Worm (Caenorhabditis elegans) whole organism, L4 larva: ENCODE measurements around the gene gfi-1.

Experiments used
- F26F4.8 ChIP-seq: fragments of 200-800 bp; sonication (Bioruptor generic); conservative IDR thresholded peaks from 2 replicates; pipeline ENCODE4 v1.3.6; 2022; ENCODE audit warnings: missing genetic modification characterization, missing compliant biosample characterization
- F37D6.2 ChIP-seq: sonication (generic microtip); optimal IDR thresholded peaks from 2 replicates; lab custom pipeline; 2016; ENCODE audit warnings: mild to moderate bottlenecking, missing genetic modification characterization, missing compliant biosample characterization
- T20F7.1 ChIP-seq: fragments of 200-800 bp; sonication (Bioruptor generic); optimal IDR thresholded peaks from 2 replicates; lab custom pipeline; 2018; ENCODE audit warnings: mild to moderate bottlenecking, missing genetic modification characterization, missing compliant biosample characterization
- Y75B8A.6 ChIP-seq: fragments of 200-800 bp; sonication (Bioruptor generic); IDR thresholded peaks from 2 replicates; pipeline ENCODE4 v1.3.6; 2022; ENCODE audit warnings: missing genetic modification reagents, missing genetic modification characterization, missing compliant biosample characterization
- ZK337.2 ChIP-seq: fragments of 200-800 bp; sonication (Bioruptor generic); IDR thresholded peaks from 2 replicates; pipeline ENCODE4 v1.3.6; 2022; ENCODE audit warnings: missing genetic modification reagents, missing genetic modification characterization, missing compliant biosample characterization
- ZK546.5 ChIP-seq, 2 experiments: sonication (generic microtip); optimal IDR thresholded peaks; 2 replicates each; lab custom pipeline; 2017; ENCODE audit warnings: missing biosample characterization in 2 of 2, missing genetic modification characterization in 2 of 2
- aha-1 ChIP-seq: fragments of 150-350 bp; peaks from one replicate; lab custom pipeline; 2014; ENCODE audit warnings: missing biosample characterization, missing genetic modification characterization
- aly-2 ChIP-seq: sonication (generic microtip); optimal IDR thresholded peaks from 2 replicates; lab custom pipeline; 2018; ENCODE audit warnings: missing biosample characterization, missing genetic modification characterization
- attf-4 ChIP-seq: sonication (generic microtip); optimal IDR thresholded peaks from 3 replicates; lab custom pipeline; 2017; ENCODE audit warnings: missing biosample characterization, missing genetic modification characterization
- ceh-44 ChIP-seq: fragments of 200-800 bp; sonication (Bioruptor generic); IDR thresholded peaks from 2 replicates; pipeline ENCODE4 v1.3.6; 2022; ENCODE audit warnings: missing genetic modification reagents, missing genetic modification characterization, missing compliant biosample characterization
- ceh-82 ChIP-seq: sonication (generic microtip); optimal IDR thresholded peaks from 2 replicates; lab custom pipeline; 2017; ENCODE audit warnings: missing biosample characterization, missing genetic modification characterization
- ctbp-1 ChIP-seq: fragments of 200-800 bp; sonication (Bioruptor generic); IDR thresholded peaks from 2 replicates; pipeline ENCODE4 v1.3.6; 2022; ENCODE audit warnings: missing genetic modification reagents, missing genetic modification characterization, missing compliant biosample characterization
- daf-16 ChIP-seq, 3 experiments: sonication (generic microtip); optimal IDR thresholded peaks; 2 replicates each; lab custom pipeline; 2016 to 2017; ENCODE audit warnings: missing genetic modification characterization in 3 of 3, missing genetic modification reagents in 3 of 3, mild to moderate bottlenecking in 2 of 3, missing compliant biosample characterization in 2 of 3, missing biosample characterization in 1 of 3, moderate library complexity in 1 of 3
- dmd-6 ChIP-seq: fragments of 200-800 bp; sonication (Bioruptor generic); IDR thresholded peaks from 2 replicates; pipeline ENCODE4 v1.3.6; 2022; ENCODE audit warnings: missing genetic modification reagents, missing genetic modification characterization, missing compliant biosample characterization
- dmd-9 ChIP-seq: fragments of 200-800 bp; sonication (Bioruptor generic); IDR thresholded peaks from 2 replicates; pipeline ENCODE4 v1.3.6; 2022; ENCODE audit warnings: missing genetic modification reagents, missing genetic modification characterization, missing compliant biosample characterization
- duxl-1 ChIP-seq: sonication (generic microtip); optimal IDR thresholded peaks from 2 replicates; lab custom pipeline; 2016; ENCODE audit warnings: mild to moderate bottlenecking, missing genetic modification characterization, moderate library complexity, missing compliant biosample characterization; ENCODE audit not compliant: poor library complexity
- fkh-10 ChIP-seq: fragments of 150-350 bp; optimal IDR thresholded peaks from 2 replicates; lab custom pipeline; 2014; ENCODE audit warnings: missing biosample characterization, missing genetic modification reagents, missing genetic modification characterization
- hlh-11 ChIP-seq: fragments of 200-800 bp; sonication (Bioruptor generic); optimal IDR thresholded peaks from 2 replicates; lab custom pipeline; 2018; ENCODE audit warnings: mild to moderate bottlenecking, missing genetic modification characterization, missing compliant biosample characterization
- hlh-30 ChIP-seq: sonication (generic microtip); optimal IDR thresholded peaks from 2 replicates; lab custom pipeline; 2017; ENCODE audit warnings: antibody characterized with exemption, mild to moderate bottlenecking, missing genetic modification characterization, missing compliant biosample characterization; ENCODE audit not compliant: insufficient read depth
- jun-1 ChIP-seq: fragments of 150-350 bp; optimal IDR thresholded peaks from 2 replicates; lab custom pipeline; 2014; ENCODE audit warnings: missing biosample characterization, missing genetic modification reagents, missing genetic modification characterization
- lin-13 ChIP-seq: fragments of 150-350 bp; optimal IDR thresholded peaks from 2 replicates; lab custom pipeline; 2014; ENCODE audit warnings: missing biosample characterization, missing genetic modification reagents, missing genetic modification characterization
- lin-15B ChIP-seq: fragments of 150-350 bp; sonication (generic microtip); optimal IDR thresholded peaks from 3 replicates; lab custom pipeline; 2014; ENCODE audit warnings: missing biosample characterization, missing genetic modification characterization
- lin-29 ChIP-seq: fragments of 200-800 bp; sonication (Bioruptor generic); IDR thresholded peaks from 2 replicates; pipeline ENCODE4 v1.3.6; 2022; ENCODE audit warnings: missing genetic modification reagents, missing genetic modification characterization, missing compliant biosample characterization
- lin-38 ChIP-seq: fragments of 200-800 bp; sonication (Bioruptor generic); IDR thresholded peaks from 2 replicates; pipeline ENCODE4 v1.3.6; 2022; ENCODE audit warnings: missing genetic modification reagents, missing genetic modification characterization, missing compliant biosample characterization
- madf-5 ChIP-seq, 2 experiments: fragments of 200-800 bp; sonication (Bioruptor generic); IDR thresholded peaks; 2 replicates each; pipeline ENCODE4 v1.3.6; 2022; ENCODE audit warnings: missing compliant biosample characterization in 2 of 2, missing genetic modification characterization in 2 of 2
- mep-1 ChIP-seq: fragments of 150-350 bp; sonication (generic microtip); optimal IDR thresholded peaks from 3 replicates; lab custom pipeline; 2014; ENCODE audit warnings: missing biosample characterization, missing genetic modification characterization
- nhr-10 ChIP-seq: fragments of 150-350 bp; optimal IDR thresholded peaks from 2 replicates; lab custom pipeline; 2014; ENCODE audit warnings: missing biosample characterization, missing genetic modification characterization
- nhr-28 ChIP-seq: fragments of 150-350 bp; optimal IDR thresholded peaks from 2 replicates; lab custom pipeline; 2014; ENCODE audit warnings: missing biosample characterization, missing genetic modification characterization
- nhr-42 ChIP-seq: fragments of 200-800 bp; sonication (Bioruptor generic); IDR thresholded peaks from 2 replicates; pipeline ENCODE4 v1.3.6; 2022; ENCODE audit warnings: missing genetic modification characterization, missing compliant biosample characterization
- pha-4 ChIP-seq, 2 experiments: fragments of 150-350 bp in 1 of 2; fragments of 200-800 bp in 1 of 2; sonication (Bioruptor generic) in 1 of 2; IDR thresholded peaks in 1 of 2; optimal IDR thresholded peaks in 1 of 2; 2 replicates each; pipeline versions ENCODE4 v1.3.6 to Lab custom; 2014 to 2022; ENCODE audit warnings: missing genetic modification characterization in 2 of 2, missing genetic modification reagents in 2 of 2, missing biosample characterization in 1 of 2, missing compliant biosample characterization in 1 of 2
- php-3 ChIP-seq: fragments of 200-800 bp; sonication (Bioruptor generic); IDR thresholded peaks from 2 replicates; pipeline ENCODE4 v1.3.6; 2022; ENCODE audit warnings: missing genetic modification reagents, missing genetic modification characterization, missing compliant biosample characterization
- pqm-1 ChIP-seq: sonication (generic microtip); optimal IDR thresholded peaks from 2 replicates; lab custom pipeline; 2017; ENCODE audit warnings: missing biosample characterization, missing genetic modification characterization
- rbr-2 ChIP-seq: sonication (generic microtip); optimal IDR thresholded peaks from 2 replicates; lab custom pipeline; 2016; ENCODE audit warnings: missing genotype, missing genetic modification characterization, missing compliant biosample characterization
- saeg-2 ChIP-seq: fragments of 200-800 bp; sonication (Bioruptor generic); IDR thresholded peaks from 2 replicates; pipeline ENCODE4 v1.3.6; 2022; ENCODE audit warnings: missing genetic modification reagents, missing genetic modification characterization, missing compliant biosample characterization
- sdz-12 ChIP-seq: fragments of 200-800 bp; sonication (Bioruptor generic); optimal IDR thresholded peaks from 2 replicates; lab custom pipeline; 2018; ENCODE audit warnings: mild to moderate bottlenecking, missing genetic modification characterization, missing compliant biosample characterization
- spr-1 ChIP-seq: sonication (generic microtip); optimal IDR thresholded peaks from 2 replicates; lab custom pipeline; 2016; ENCODE audit warnings: mild to moderate bottlenecking, missing genetic modification characterization, missing compliant biosample characterization
- tag-97 ChIP-seq: fragments of 200-800 bp; sonication (Bioruptor generic); IDR thresholded peaks from 2 replicates; pipeline ENCODE4 v1.3.6; 2022; ENCODE audit warnings: missing genetic modification characterization, missing compliant biosample characterization
- unc-62 ChIP-seq, 3 experiments: fragments of 150-350 bp in 1 of 3; sonication (generic microtip); optimal IDR thresholded peaks in 2 of 3; peaks in 1 of 3; 1 replicate in 1 of 3; 2 replicates in 2 of 3; lab custom pipeline; 2014 to 2017; ENCODE audit warnings: missing biosample characterization in 3 of 3, missing genetic modification characterization in 3 of 3, missing genetic modification reagents in 3 of 3, missing genotype in 1 of 3
- vab-7 ChIP-seq: fragments of 200-800 bp; sonication (Bioruptor generic); IDR thresholded peaks from 2 replicates; pipeline ENCODE4 v1.3.6; 2022; ENCODE audit warnings: missing genetic modification reagents, missing genetic modification characterization, missing compliant biosample characterization
- zip-2 ChIP-seq: fragments of 150-350 bp; optimal IDR thresholded peaks from 2 replicates; lab custom pipeline; 2014; ENCODE audit warnings: missing biosample characterization, missing genetic modification characterization
- ztf-11 ChIP-seq: fragments of 150-350 bp; optimal IDR thresholded peaks from 2 replicates; lab custom pipeline; 2014; ENCODE audit warnings: missing biosample characterization, missing genetic modification characterization

The gfi-1 gene

DNA sequence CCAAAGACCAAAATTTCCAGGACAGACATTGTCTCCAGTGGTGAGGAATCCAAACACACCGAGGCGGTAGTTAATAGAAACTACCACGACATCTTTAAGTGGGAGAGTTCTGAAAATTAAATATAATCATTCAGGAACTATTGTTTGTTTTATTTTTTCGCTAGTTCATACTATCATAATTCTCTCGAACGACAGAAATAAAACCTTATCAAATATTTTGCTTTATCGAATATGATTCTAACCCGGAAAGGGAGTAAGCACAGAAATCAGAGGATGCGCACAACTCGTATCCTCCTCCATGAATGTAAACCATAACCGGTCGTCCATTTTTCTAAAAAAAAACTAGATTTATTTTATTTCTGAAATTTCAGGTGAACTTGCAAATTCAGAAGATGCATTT, 34.9 kb downstream of the gfi-1 start:
- TF ChIP-seq nhr-28 (tag; lab: Kevin White, UChicago) = peak; percentile 54
- no peak for TF ChIP-seq zip-2 (tag; lab: Kevin White, UChicago)
- no peak for TF ChIP-seq daf-16 (GFP tag; optimal IDR thresholded peaks at IDR 0.05; lab: Kevin White, UChicago)
- peak; percentile 6 for TF ChIP-seq daf-16 (tag; optimal IDR thresholded peaks at IDR 0.05; lab: Kevin White, UChicago)
- TF ChIP-seq dmd-6 = peak; percentile 20; the same call in 1 of the 2 replicates
- no peak for TF ChIP-seq ztf-11
- no peak for TF ChIP-seq lin-15B (tag; lab: Kevin White, UChicago)
- no peak for TF ChIP-seq mep-1 (tag; lab: Kevin White, UChicago)
- TF ChIP-seq spr-1 (tag; lab: Kevin White, UChicago) = no peak
- no peak for TF ChIP-seq saeg-2 (GFP tag; lab: Robert Waterston, UW)
- TF ChIP-seq sdz-12 = no peak
- no peak for TF ChIP-seq nhr-10 (tag; lab: Kevin White, UChicago)
- no peak for TF ChIP-seq unc-62 (GFP tag; optimal IDR thresholded peaks at IDR 0.05 in 1 of 2; lab: Kevin White, UChicago)
- no peak for TF ChIP-seq unc-62 (tag; optimal IDR thresholded peaks at IDR 0.05; lab: Kevin White, UChicago)
- peak; percentile 53 for TF ChIP-seq pqm-1 (tag; lab: Kevin White, UChicago)
- TF ChIP-seq, all 104 proteins: peak for 4

DNA sequence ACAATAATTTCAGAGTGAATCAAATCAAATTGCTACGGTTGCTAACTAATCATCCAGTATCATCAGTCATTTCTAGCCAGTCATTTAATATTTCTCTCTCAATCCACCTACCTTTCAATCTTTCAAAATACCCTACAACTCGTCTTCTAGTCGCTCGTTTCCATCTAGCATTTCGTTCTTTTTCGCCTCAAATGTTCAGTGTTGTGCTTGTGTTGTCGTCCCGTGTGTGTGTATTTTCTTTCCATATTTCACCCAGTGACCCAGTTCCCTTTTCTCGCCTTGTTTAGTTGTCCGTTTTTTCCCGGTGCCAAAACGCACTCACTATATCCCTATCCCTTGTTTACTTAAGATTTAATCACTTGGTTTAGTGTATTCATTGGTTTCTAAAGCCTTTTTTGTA, 38.0 kb downstream of the gfi-1 start:
- TF ChIP-seq F37D6.2 (tag; lab: Kevin White, UChicago) = no peak
- TF ChIP-seq unc-62 (GFP tag; optimal IDR thresholded peaks at IDR 0.05 in 1 of 2; lab: Kevin White, UChicago) = peak in 1 of 2 experiments; percentile 90
- TF ChIP-seq unc-62 (tag; optimal IDR thresholded peaks at IDR 0.05; lab: Kevin White, UChicago) = no peak
- TF ChIP-seq T20F7.1 (GFP tag; lab: Kevin White, UChicago) = no peak

DNA sequence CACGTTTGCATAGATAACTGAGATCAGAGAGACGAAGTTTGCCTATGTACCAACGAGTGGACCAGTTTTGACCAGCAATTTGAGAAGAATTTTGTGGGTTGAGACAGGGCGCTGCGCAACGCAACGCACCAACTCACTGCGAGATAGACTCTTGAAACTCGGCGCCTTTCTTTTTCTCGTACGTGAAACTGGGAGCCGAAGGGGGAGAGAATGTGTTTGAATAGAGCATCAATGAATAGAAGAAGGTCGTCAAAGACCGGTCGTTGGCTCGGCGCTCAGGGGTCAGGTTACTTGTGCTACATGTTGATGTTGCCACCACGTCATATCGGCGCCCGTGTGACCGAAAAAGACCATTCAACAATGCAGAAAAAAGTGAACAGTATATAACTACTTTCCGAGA, 40.2 kb downstream of the gfi-1 start:
- TF ChIP-seq fkh-10 (GFP tag; lab: Kevin White, UChicago) = no peak
- peak; percentile 73 for TF ChIP-seq pha-4 (GFP tag; IDR thresholded peaks at IDR 0.05; lab: Robert Waterston, UW)
- no peak for TF ChIP-seq pha-4 (tag; optimal IDR thresholded peaks at IDR 0.05; lab: Kevin White, UChicago)
- TF ChIP-seq, all 104 proteins: peak for 1

DNA sequence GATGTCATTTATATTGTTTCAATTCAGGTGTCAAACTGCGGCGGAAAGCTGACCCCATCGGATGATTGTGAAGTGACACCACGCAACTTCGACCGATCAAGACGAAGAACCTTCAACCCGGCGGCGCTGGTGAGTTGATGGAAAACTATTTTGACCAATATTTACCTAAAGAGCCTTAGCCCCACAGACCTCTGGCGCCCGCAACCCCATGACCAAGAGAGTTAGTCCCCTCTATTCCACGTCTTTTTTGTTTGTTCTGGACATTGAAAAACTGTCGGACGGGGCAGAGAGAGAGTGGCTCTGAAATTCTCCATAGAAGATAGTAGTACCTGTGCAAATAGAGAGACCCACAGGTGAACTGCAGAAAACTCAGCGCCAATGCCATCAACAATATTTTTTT, 41.0 kb downstream of the gfi-1 start:
- TF ChIP-seq ztf-11 (no peak), nhr-42 (GFP tag; lab: Robert Waterston, UW) (0 out of 2 replicates have a peak, but pooled peaks have one; percentile 9), ctbp-1 (GFP tag; lab: Robert Waterston, UW) (no peak), tag-97 (GFP tag; lab: Robert Waterston, UW) (no peak), pha-4 (GFP tag; IDR thresholded peaks at IDR 0.05; lab: Robert Waterston, UW) (0 out of 2 replicates have a peak, but pooled peaks have one; percentile 33), pha-4 (tag; optimal IDR thresholded peaks at IDR 0.05; lab: Kevin White, UChicago) (no peak), attf-4 (no peak), madf-5 (GFP tag; IDR thresholded peaks at IDR 0.05; lab: Robert Waterston, UW) (no peak), jun-1 (tag; lab: Kevin White, UChicago) (no peak), unc-62 (GFP tag; optimal IDR thresholded peaks at IDR 0.05 in 1 of 2; lab: Kevin White, UChicago) (peak in 1 of 2 experiments; percentile 20), unc-62 (tag; optimal IDR thresholded peaks at IDR 0.05; lab: Kevin White, UChicago) (no peak), ZK546.5 (tag; optimal IDR thresholded peaks at IDR 0.05; lab: Kevin White, UChicago) (no peak), ZK337.2 (GFP tag; lab: Robert Waterston, UW) (no peak)

DNA sequence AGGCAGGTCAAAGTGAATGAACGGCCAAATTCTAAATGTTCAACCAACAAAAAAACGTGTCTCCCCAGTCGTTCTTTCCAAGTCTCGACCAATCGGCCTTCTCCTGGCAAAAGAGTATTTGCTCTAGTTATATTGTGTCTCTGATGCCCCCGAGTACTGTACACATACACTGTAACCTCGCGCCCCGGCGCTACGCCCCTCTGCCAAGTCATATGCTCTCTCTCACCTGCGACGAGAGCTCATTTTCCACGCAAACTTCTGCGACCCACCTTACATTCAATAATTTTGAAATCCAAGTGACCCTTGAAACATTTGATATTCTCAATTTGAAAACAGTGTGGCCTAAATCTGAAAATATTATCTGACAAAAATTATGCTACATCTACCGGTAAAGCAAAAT, 42.5 kb downstream of the gfi-1 start:
- TF ChIP-seq lin-38 (no peak), F26F4.8 (no peak), rbr-2 (tag; lab: Kevin White, UChicago) (no peak), aha-1 (tag; lab: Kevin White, UChicago) (peak; percentile 93), tag-97 (GFP tag; lab: Robert Waterston, UW) (no peak), php-3 (GFP tag; lab: Robert Waterston, UW) (no peak), Y75B8A.6 (GFP tag; lab: Robert Waterston, UW) (no peak), duxl-1 (tag; lab: Kevin White, UChicago) (no peak), vab-7 (GFP tag; lab: Robert Waterston, UW) (no peak), lin-29 (GFP tag; lab: Robert Waterston, UW) (0 out of 2 replicates have a peak, but pooled peaks have one; percentile 50), ceh-82 (no peak), pha-4 (GFP tag; IDR thresholded peaks at IDR 0.05; lab: Robert Waterston, UW) (no peak), pha-4 (tag; optimal IDR thresholded peaks at IDR 0.05; lab: Kevin White, UChicago) (peak; percentile 18), dmd-9 (GFP tag; lab: Robert Waterston, UW) (no peak), pqm-1 (tag; lab: Kevin White, UChicago) (no peak), spr-1 (tag; lab: Kevin White, UChicago) (no peak), ceh-44 (GFP tag; lab: Robert Waterston, UW) (no peak), lin-13 (GFP tag; lab: Kevin White, UChicago) (no peak), aly-2 (tag; lab: Kevin White, UChicago) (no peak), hlh-30 (tag; lab: Kevin White, UChicago) (peak; percentile 45), hlh-11 (no peak)
